Worm (Caenorhabditis elegans) whole organism, L1 larva: ENCODE measurements around the gene T14B4.1.

Experiments used
- ces-1 ChIP-seq: fragments of 150-350 bp; optimal IDR thresholded peaks from 2 replicates; lab custom pipeline; 2014; ENCODE audit warnings: missing biosample characterization, missing genetic modification reagents, missing genetic modification characterization
- jun-1 ChIP-seq: fragments of 150-350 bp; optimal IDR thresholded peaks from 2 replicates; lab custom pipeline; 2014; ENCODE audit warnings: missing biosample characterization, missing genetic modification reagents, missing genetic modification characterization
- pag-3 ChIP-seq: sonication (generic microtip); optimal IDR thresholded peaks from 2 replicates; lab custom pipeline; 2017; ENCODE audit warnings: missing genetic modification characterization, mild to moderate bottlenecking, missing compliant biosample characterization, antibody characterized with exemption, borderline replicate concordance; ENCODE audit not compliant: insufficient read depth
- skn-1 ChIP-seq: fragments of 150-350 bp; optimal IDR thresholded peaks from 2 replicates; lab custom pipeline; 2014; ENCODE audit warnings: missing biosample characterization, missing genetic modification characterization
- tlp-1 ChIP-seq: fragments of 150-350 bp; optimal IDR thresholded peaks from 2 replicates; lab custom pipeline; 2014; ENCODE audit warnings: missing biosample characterization, missing genetic modification characterization
- zag-1 ChIP-seq: fragments of 150-350 bp; optimal IDR thresholded peaks from 2 replicates; lab custom pipeline; 2014; ENCODE audit warnings: missing biosample characterization, missing genetic modification characterization
- ztf-11 ChIP-seq, 2 experiments: sonication (generic microtip); optimal IDR thresholded peaks; 2 replicates each; lab custom pipeline; 2016 to 2017; ENCODE audit warnings: missing genetic modification characterization in 2 of 2, missing biosample characterization in 1 of 2, missing compliant biosample characterization in 1 of 2

- no peak for TF ChIP-seq tlp-1
- no peak for TF ChIP-seq jun-1
- no peak for TF ChIP-seq pag-3
- no peak for TF ChIP-seq ces-1
- no peak for TF ChIP-seq zag-1
- no peak for TF ChIP-seq skn-1 (tag; lab: Kevin White, UChicago)
- TF ChIP-seq ztf-11 (tag; optimal IDR thresholded peaks at IDR 0.05; lab: Kevin White, UChicago): no peak
Observed at ce11 chrII:6736604-6737003, at the start of gene T14B4.1.
